Worm (Caenorhabditis elegans) whole organism, L3 larva: ENCODE data around the gene kgb-1.

Experiments used
- fos-1 ChIP-seq: fragments of 150-350 bp; optimal IDR thresholded peaks from 2 replicates; lab custom pipeline; 2014; ENCODE audit warnings: missing biosample characterization, missing genetic modification characterization
- nhr-28 ChIP-seq: fragments of 150-350 bp; optimal IDR thresholded peaks from 2 replicates; lab custom pipeline; 2014; ENCODE audit warnings: missing biosample characterization, missing genetic modification characterization
- nhr-76 ChIP-seq: fragments of 150-350 bp; sonication (generic microtip); optimal IDR thresholded peaks from 5 replicates; lab custom pipeline; 2014; ENCODE audit warnings: missing biosample characterization, missing genetic modification characterization
- pha-4 ChIP-seq: fragments of 150-350 bp; optimal IDR thresholded peaks from 2 replicates; lab custom pipeline; 2014; ENCODE audit warnings: missing biosample characterization, missing genetic modification reagents, missing genetic modification characterization
- unc-62 ChIP-seq: fragments of 150-350 bp; sonication (generic microtip); optimal IDR thresholded peaks from 4 replicates; lab custom pipeline; 2014; ENCODE audit warnings: missing biosample characterization, missing genetic modification reagents, missing genetic modification characterization

DNA sequence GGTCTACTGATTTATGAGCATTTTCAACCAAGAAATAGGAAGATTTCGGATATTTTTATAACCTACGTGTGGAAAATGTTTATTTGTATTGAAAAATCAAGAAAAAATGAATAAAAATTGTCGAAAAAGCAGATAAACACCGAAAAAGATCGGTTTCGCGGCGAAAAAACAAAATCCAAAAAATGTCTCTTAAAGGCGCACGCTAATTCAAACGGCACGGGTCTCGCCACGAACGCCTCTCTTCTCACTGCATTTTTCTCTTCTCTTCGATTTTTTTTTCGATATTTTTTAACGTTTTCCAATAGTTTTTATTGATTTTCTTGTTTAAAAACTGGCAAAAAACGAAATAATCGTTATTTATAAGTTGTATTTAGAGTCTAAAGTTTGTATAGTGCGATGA lies 15.7 kb upstream of the kgb-1 start:
- TF ChIP-seq pha-4 (tag; lab: Kevin White, UChicago) (no peak), nhr-76 (tag; lab: Kevin White, UChicago) (no peak), unc-62 (no peak), fos-1 (tag; lab: Kevin White, UChicago) (no peak), nhr-28 (tag; lab: Kevin White, UChicago) (no peak)
